Fruit fly (Drosophila melanogaster): Measurements from ENCODE around the gene Gr23a.
A peak's percentile ranks its signal among the peaks of the same experiment; 100 is the strongest.

DNA sequence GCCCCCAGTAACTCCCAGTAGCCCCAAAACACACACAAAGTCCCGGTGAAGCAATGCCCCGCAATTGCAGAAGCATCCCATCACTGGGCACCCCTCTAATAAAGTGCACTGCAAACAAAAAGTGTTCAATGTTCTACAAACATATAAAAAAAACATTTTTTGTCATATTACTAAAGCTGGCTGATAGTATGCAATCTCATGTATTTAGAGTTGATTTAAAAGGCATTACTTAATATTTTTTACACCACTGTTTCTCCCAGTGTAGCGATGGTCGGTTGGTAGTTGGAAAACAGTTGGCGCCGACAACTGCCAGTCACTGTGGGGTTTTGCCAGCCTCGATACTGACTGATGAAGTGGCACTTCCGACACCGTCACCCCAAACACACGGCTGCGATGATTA, 50.7 kb downstream of the Gr23a start:
- TF ChIP-seq net (GFP tag; optimal IDR thresholded peaks at IDR 0.05) (peak; percentile 1), ss (GFP tag; optimal IDR thresholded peaks at IDR 0.05) (no peak), CG6854 (GFP tag; optimal IDR thresholded peaks at IDR 0.05) (no peak), Sox15 (GFP tag; optimal IDR thresholded peaks at IDR 0.05) (no peak), CG6163 (GFP tag; IDR thresholded peaks at IDR 0.05) (0 out of 3 replicates have a peak, but pooled peaks have one; percentile 18), fd85E (GFP tag; optimal IDR thresholded peaks at IDR 0.05) (no peak), Lpt (GFP tag; optimal IDR thresholded peaks at IDR 0.05) (no peak), svp (GFP tag) (peak; percentile 48)
